Worm (Caenorhabditis elegans): ENCODE data around the gene F40G9.5.

DNA sequence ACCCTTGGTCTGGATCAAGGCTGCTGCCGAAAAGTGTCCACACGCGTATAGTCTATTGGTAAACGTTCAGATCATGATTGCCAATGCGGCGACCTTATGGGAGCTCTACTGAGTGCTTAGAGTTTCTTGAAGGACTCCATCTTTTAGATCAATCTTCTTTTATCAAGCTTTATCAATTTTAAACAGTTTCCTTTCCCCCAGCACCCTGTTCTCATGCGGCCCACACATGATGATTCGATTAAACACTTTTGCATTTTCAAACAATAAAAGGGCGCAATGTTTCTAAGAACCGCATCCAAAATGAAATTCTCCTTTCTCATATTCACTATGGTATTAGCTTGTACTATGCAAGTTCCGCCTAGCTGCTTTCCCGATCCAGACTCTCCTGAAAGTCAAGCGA, 15.7 kb upstream of the F40G9.5 start, which contains the start of gene F40G9.7:
- TF ChIP-seq ZK546.5 (tag; optimal IDR thresholded peaks at IDR 0.05) (no peak), lsy-2 (tag; optimal IDR thresholded peaks at IDR 0.05) (no peak), sdz-12 (GFP tag; optimal IDR thresholded peaks at IDR 0.05) (no peak), zag-1 (tag; optimal IDR thresholded peaks at IDR 0.05) (no peak), madf-9 (GFP tag; conservative IDR thresholded peaks at IDR 0.05) (no peak), mes-2 (tag; optimal IDR thresholded peaks at IDR 0.05; ENCODE audit: poor library complexity, severe bottlenecking) (no peak), F49E8.2 (tag; optimal IDR thresholded peaks at IDR 0.05; ENCODE audit: borderline replicate concordance) (no peak), daf-19 (GFP tag; conservative IDR thresholded peaks at IDR 0.05) (no peak), pha-4 (GFP tag; IDR thresholded peaks at IDR 0.05) (no peak), pha-4 (tag; optimal IDR thresholded peaks at IDR 0.05) (no peak), saeg-2 (GFP tag; IDR thresholded peaks at IDR 0.05) (no peak), skn-1 (tag; optimal IDR thresholded peaks at IDR 0.05) (no peak), snpc-4 (tag; optimal IDR thresholded peaks at IDR 0.05) (no peak), ceh-82 (tag; optimal IDR thresholded peaks at IDR 0.05) (no peak)
